Worm (Caenorhabditis elegans) whole organism, mixed stage, embryonic: ENCODE data around the gene K07D4.6.

Source experiments
- M03D4.4 ChIP-seq: sonication (generic microtip); optimal IDR thresholded peaks from 2 replicates; lab custom pipeline; 2017; ENCODE audit warnings: mild to moderate bottlenecking, missing genetic modification characterization, missing compliant biosample characterization
- bed-3 ChIP-seq: fragments of 200-800 bp; sonication (Bioruptor generic); optimal IDR thresholded peaks from 3 replicates; lab custom pipeline; 2018; ENCODE audit warnings: mild to moderate bottlenecking, missing genetic modification characterization, moderate library complexity, missing compliant biosample characterization
- blmp-1 ChIP-seq: fragments of 150-350 bp; optimal IDR thresholded peaks from 2 replicates; lab custom pipeline; 2014; ENCODE audit warnings: missing biosample characterization, missing genetic modification characterization
- ceh-39 ChIP-seq: fragments of 150-350 bp; optimal IDR thresholded peaks from 2 replicates; lab custom pipeline; 2014; ENCODE audit warnings: missing biosample characterization, missing genetic modification characterization
- ceh-43 ChIP-seq: fragments of 200-800 bp; sonication (Bioruptor generic); optimal IDR thresholded peaks from 2 replicates; lab custom pipeline; 2018; ENCODE audit warnings: mild to moderate bottlenecking, missing genetic modification characterization, moderate library complexity, missing compliant biosample characterization
- ceh-83 ChIP-seq: fragments of 200-800 bp; sonication (Bioruptor generic); optimal IDR thresholded peaks from 2 replicates; lab custom pipeline; 2018; ENCODE audit warnings: mild to moderate bottlenecking, missing genetic modification characterization, missing compliant biosample characterization
- ces-1 ChIP-seq: fragments of 150-350 bp; optimal IDR thresholded peaks from 2 replicates; lab custom pipeline; 2014; ENCODE audit warnings: missing biosample characterization, missing genetic modification reagents, missing genetic modification characterization
- cnd-1 ChIP-seq: fragments of 200-800 bp; sonication (Bioruptor generic); optimal IDR thresholded peaks from 2 replicates; lab custom pipeline; 2018; ENCODE audit warnings: mild to moderate bottlenecking, missing genetic modification characterization, missing compliant biosample characterization
- drap-1 ChIP-seq: fragments of 200-800 bp; sonication (Bioruptor generic); optimal IDR thresholded peaks from 3 replicates; lab custom pipeline; 2018; ENCODE audit warnings: mild to moderate bottlenecking, missing genetic modification characterization, missing compliant biosample characterization
- elt-1 ChIP-seq: sonication (generic microtip); optimal IDR thresholded peaks from 2 replicates; lab custom pipeline; 2017; ENCODE audit warnings: missing genetic modification characterization, mild to moderate bottlenecking, missing compliant biosample characterization, antibody characterized with exemption, moderate library complexity, borderline replicate concordance; ENCODE audit not compliant: insufficient read depth
- elt-3 ChIP-seq: fragments of 150-350 bp; optimal IDR thresholded peaks from 2 replicates; lab custom pipeline; 2014; ENCODE audit warnings: missing biosample characterization, missing genetic modification characterization
- flh-1 ChIP-seq: fragments of 200-800 bp; sonication (Bioruptor generic); optimal IDR thresholded peaks from 2 replicates; lab custom pipeline; 2018; ENCODE audit warnings: mild to moderate bottlenecking, missing genetic modification characterization, moderate library complexity, missing compliant biosample characterization
- ham-2 ChIP-seq: fragments of 200-800 bp; sonication (Bioruptor generic); optimal IDR thresholded peaks from 2 replicates; lab custom pipeline; 2018; ENCODE audit warnings: mild to moderate bottlenecking, missing genetic modification characterization, missing compliant biosample characterization
- hlh-1 ChIP-seq: fragments of 150-350 bp; optimal IDR thresholded peaks from 2 replicates; lab custom pipeline; 2014; ENCODE audit warnings: missing biosample characterization, missing genetic modification reagents, missing genetic modification characterization
- lin-32 ChIP-seq: fragments of 200-800 bp; sonication (Bioruptor generic); optimal IDR thresholded peaks from 2 replicates; lab custom pipeline; 2018; ENCODE audit warnings: mild to moderate bottlenecking, missing genetic modification characterization, missing compliant biosample characterization
- lsy-2 ChIP-seq: fragments of 150-350 bp; optimal IDR thresholded peaks from 2 replicates; lab custom pipeline; 2014; ENCODE audit warnings: missing biosample characterization, missing genetic modification characterization
- mab-5 ChIP-seq: fragments of 150-350 bp; optimal IDR thresholded peaks from 2 replicates; lab custom pipeline; 2014; ENCODE audit warnings: missing biosample characterization, missing genetic modification characterization
- mep-1 ChIP-seq: fragments of 150-350 bp; optimal IDR thresholded peaks from 2 replicates; lab custom pipeline; 2017; ENCODE audit warnings: missing biosample characterization, missing genetic modification reagents, missing genetic modification characterization, inconsistent platforms
- mls-2 ChIP-seq: sonication (generic microtip); optimal IDR thresholded peaks from 2 replicates; lab custom pipeline; 2016; ENCODE audit warnings: mild to moderate bottlenecking, missing genetic modification characterization, moderate library complexity, missing compliant biosample characterization
- nhr-12 ChIP-seq: fragments of 150-350 bp; optimal IDR thresholded peaks from 2 replicates; lab custom pipeline; 2014; ENCODE audit warnings: missing biosample characterization, missing genetic modification characterization
- nhr-237 ChIP-seq: fragments of 150-350 bp; optimal IDR thresholded peaks from 2 replicates; lab custom pipeline; 2014; ENCODE audit warnings: missing biosample characterization, missing genetic modification characterization
- nhr-28 ChIP-seq: fragments of 150-350 bp; optimal IDR thresholded peaks from 2 replicates; lab custom pipeline; 2014; ENCODE audit warnings: missing biosample characterization, missing genetic modification characterization
- nhr-76 ChIP-seq: sonication (generic microtip); optimal IDR thresholded peaks from 2 replicates; lab custom pipeline; 2017; ENCODE audit warnings: missing biosample characterization, missing genetic modification characterization
- pha-4 ChIP-seq: fragments of 150-350 bp; optimal IDR thresholded peaks from 2 replicates; lab custom pipeline; 2018; ENCODE audit warnings: missing biosample characterization, missing genetic modification reagents, missing genetic modification characterization
- sem-2 ChIP-seq: fragments of 200-800 bp; sonication (Bioruptor generic); optimal IDR thresholded peaks from 2 replicates; lab custom pipeline; 2018; ENCODE audit warnings: mild to moderate bottlenecking, missing genetic modification characterization, missing compliant biosample characterization
- snpc-4 ChIP-seq: fragments of 150-350 bp; optimal IDR thresholded peaks from 2 replicates; lab custom pipeline; 2014; ENCODE audit warnings: missing biosample characterization, missing genetic modification characterization
- sptf-1 ChIP-seq: sonication (generic microtip); optimal IDR thresholded peaks from 2 replicates; lab custom pipeline; 2017; ENCODE audit warnings: mild to moderate bottlenecking, missing genetic modification characterization, moderate library complexity, missing compliant biosample characterization
- tbx-8 ChIP-seq: fragments of 200-800 bp; sonication (Bioruptor generic); optimal IDR thresholded peaks from 2 replicates; lab custom pipeline; 2018; ENCODE audit warnings: mild to moderate bottlenecking, missing genetic modification characterization, moderate library complexity, missing compliant biosample characterization
- unc-120 ChIP-seq: sonication (generic microtip); optimal IDR thresholded peaks from 2 replicates; lab custom pipeline; 2017; ENCODE audit warnings: missing genetic modification characterization, missing compliant biosample characterization; ENCODE audit not compliant: poor library complexity, severe bottlenecking
- unc-39 ChIP-seq: fragments of 150-350 bp; optimal IDR thresholded peaks from 2 replicates; lab custom pipeline; 2014; ENCODE audit warnings: missing biosample characterization, missing genetic modification characterization
- unc-62 ChIP-seq: fragments of 150-350 bp; optimal IDR thresholded peaks from 2 replicates; lab custom pipeline; 2014; ENCODE audit warnings: missing biosample characterization, missing genetic modification reagents, missing genetic modification characterization
- zip-8 ChIP-seq: fragments of 150-350 bp; optimal IDR thresholded peaks from 2 replicates; lab custom pipeline; 2014; ENCODE audit warnings: missing biosample characterization, missing genetic modification characterization
- ztf-11 ChIP-seq: fragments of 150-350 bp; optimal IDR thresholded peaks from 2 replicates; lab custom pipeline; 2014; ENCODE audit warnings: missing biosample characterization, missing genetic modification characterization

K07D4.6 gene

ce11 chrII:4018617-4019016, at the start of gene K07D4.6:
TSS of gene K07D4.6 (minus strand) at chrII:4018717.
- TF ChIP-seq bed-3 (no peak), snpc-4 (tag; lab: Kevin White, UChicago) (no peak), nhr-12 (no peak), ces-1 (no peak), unc-39 (tag; lab: Kevin White, UChicago) (no peak), ham-2 (GFP tag; lab: Kevin White, UChicago) (no peak), elt-1 (tag; lab: Kevin White, UChicago) (no peak), tbx-8 (no peak), unc-120 (tag; lab: Kevin White, UChicago) (no peak), flh-1 (GFP tag; lab: Kevin White, UChicago) (no peak), M03D4.4 (tag; lab: Kevin White, UChicago) (no peak), ztf-11 (no peak), mep-1 (no peak)

DNA sequence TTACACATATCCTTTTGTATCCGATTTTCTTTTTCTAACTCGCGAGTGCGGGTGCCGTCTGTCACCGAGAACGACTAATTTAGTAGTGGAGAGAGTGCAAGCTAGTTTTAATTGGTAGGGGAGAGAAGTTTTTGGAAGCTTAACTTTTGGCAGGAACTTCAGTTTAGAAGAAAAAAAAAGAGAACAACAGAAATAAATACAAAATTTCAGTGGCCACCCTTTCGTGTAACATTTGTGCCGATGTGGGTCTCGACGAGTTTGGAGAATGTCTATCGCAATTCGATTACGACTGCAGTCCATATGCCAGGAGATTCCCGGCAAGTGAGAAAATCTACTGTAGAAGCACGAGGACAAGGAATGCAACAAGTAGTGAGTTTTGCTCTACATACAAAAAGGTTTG, 49.6 kb upstream of the K07D4.6 start:
- TF ChIP-seq lsy-2 (tag; lab: Kevin White, UChicago) (no peak), sem-2 (GFP tag; lab: Kevin White, UChicago) (no peak), ham-2 (GFP tag; lab: Kevin White, UChicago) (no peak), nhr-237 (tag; lab: Kevin White, UChicago) (no peak), M03D4.4 (tag; lab: Kevin White, UChicago) (no peak), pha-4 (no peak), sptf-1 (tag; lab: Kevin White, UChicago) (no peak), unc-62 (no peak), blmp-1 (tag; lab: Kevin White, UChicago) (no peak), elt-3 (tag; lab: Kevin White, UChicago) (no peak), ceh-39 (no peak), elt-1 (tag; lab: Kevin White, UChicago) (no peak), drap-1 (GFP tag; lab: Kevin White, UChicago) (no peak), mls-2 (tag; lab: Kevin White, UChicago) (no peak), unc-120 (tag; lab: Kevin White, UChicago) (no peak), zip-8 (tag; lab: Kevin White, UChicago) (no peak), nhr-76 (tag; lab: Kevin White, UChicago) (no peak), ceh-43 (no peak), cnd-1 (tag; lab: Kevin White, UChicago) (no peak)

DNA sequence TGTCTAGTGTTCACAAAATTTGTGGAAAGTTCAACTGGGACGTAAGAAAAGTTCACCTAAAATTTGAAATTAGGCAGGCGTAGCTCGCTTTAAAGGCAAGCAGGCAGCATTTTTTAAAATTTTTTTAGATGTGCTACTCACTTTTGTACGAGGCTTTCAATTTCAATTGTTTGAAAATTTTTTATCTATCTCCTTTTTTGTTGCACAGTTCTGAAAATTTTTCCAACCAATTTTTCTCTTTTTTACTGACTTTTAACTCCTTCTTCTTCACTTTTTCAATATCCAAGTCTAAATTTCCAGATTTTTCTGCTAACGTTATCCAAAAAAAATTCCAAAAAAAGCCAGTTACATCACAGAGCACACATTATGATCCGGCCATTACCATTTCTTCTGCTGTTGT, 48.7 kb upstream of the K07D4.6 start, which contains the start of gene W06A11.1:
W06A11.1 (plus strand) TSS at position 301 of the 400 bp plus-strand sequence.
- no peak for TF ChIP-seq unc-62
- no peak for TF ChIP-seq ceh-39
- TF ChIP-seq mab-5 (tag; lab: Kevin White, UChicago): no peak
- TF ChIP-seq unc-120 (tag; lab: Kevin White, UChicago): no peak
- TF ChIP-seq M03D4.4 (tag; lab: Kevin White, UChicago): no peak
- TF ChIP-seq lsy-2 (tag; lab: Kevin White, UChicago): no peak
- no peak for TF ChIP-seq ceh-83
- no peak for TF ChIP-seq elt-1 (tag; lab: Kevin White, UChicago)
- no peak for TF ChIP-seq elt-3 (tag; lab: Kevin White, UChicago)
- no peak for TF ChIP-seq nhr-28 (tag; lab: Kevin White, UChicago)
- no peak for TF ChIP-seq sem-2 (GFP tag; lab: Kevin White, UChicago)
- TF ChIP-seq ham-2 (GFP tag; lab: Kevin White, UChicago): no peak
- TF ChIP-seq nhr-237 (tag; lab: Kevin White, UChicago): no peak
- TF ChIP-seq lin-32 (GFP tag; lab: Kevin White, UChicago): no peak
- TF ChIP-seq nhr-76 (tag; lab: Kevin White, UChicago): no peak
- TF ChIP-seq hlh-1 (tag; lab: Kevin White, UChicago): no peak
- no peak for TF ChIP-seq flh-1 (GFP tag; lab: Kevin White, UChicago)
- no peak for TF ChIP-seq mls-2 (tag; lab: Kevin White, UChicago)
- no peak for TF ChIP-seq bed-3

ce11 chrII:4063997-4064396, 45.5 kb upstream of the K07D4.6 start, which contains the start of gene fbxb-118:
TSS of gene fbxb-118 (minus strand) at chrII:4064097.
- no peak for TF ChIP-seq lsy-2 (tag; lab: Kevin White, UChicago)
- TF ChIP-seq cnd-1 (tag; lab: Kevin White, UChicago): no peak
- TF ChIP-seq mls-2 (tag; lab: Kevin White, UChicago): no peak
- TF ChIP-seq mab-5 (tag; lab: Kevin White, UChicago): no peak
- TF ChIP-seq M03D4.4 (tag; lab: Kevin White, UChicago): no peak
- TF ChIP-seq sem-2 (GFP tag; lab: Kevin White, UChicago): no peak
- TF ChIP-seq lin-32 (GFP tag; lab: Kevin White, UChicago): no peak
- TF ChIP-seq elt-3 (tag; lab: Kevin White, UChicago): no peak
- no peak for TF ChIP-seq unc-39 (tag; lab: Kevin White, UChicago)
- TF ChIP-seq blmp-1 (tag; lab: Kevin White, UChicago): no peak
- TF ChIP-seq sptf-1 (tag; lab: Kevin White, UChicago): no peak
- no peak for TF ChIP-seq flh-1 (GFP tag; lab: Kevin White, UChicago)
- TF ChIP-seq ztf-11: no peak
